Fruit fly (Drosophila melanogaster) whole organism, wandering third instar larva: ENCODE data around the gene Aldh.

Source experiments
- Abd-B ChIP-seq: fragments of >200 bp; optimal IDR thresholded peaks from 2 replicates; lab custom pipeline; 2017; ENCODE audit warnings: missing biosample characterization, missing genetic modification characterization
- CG32264 ChIP-seq: fragments of 200-800 bp; sonication (Bioruptor generic); optimal IDR thresholded peaks from 2 replicates; lab custom pipeline; 2016; ENCODE audit warnings: missing biosample characterization, missing genetic modification characterization
- CG9705 ChIP-seq: fragments of 200-800 bp; sonication (Bioruptor generic); optimal IDR thresholded peaks from 2 replicates; lab custom pipeline; 2018; ENCODE audit warnings: missing biosample characterization, mild to moderate bottlenecking, missing genetic modification characterization
- CrebA ChIP-seq: fragments of 200-800 bp; sonication (Bioruptor generic); optimal IDR thresholded peaks from 2 replicates; lab custom pipeline; 2016; ENCODE audit warnings: missing biosample characterization, mild to moderate bottlenecking, missing genetic modification characterization, borderline replicate concordance
- Dfd ChIP-seq: fragments of >200 bp; optimal IDR thresholded peaks from 2 replicates; lab custom pipeline; 2017; ENCODE audit warnings: missing biosample characterization, missing genetic modification characterization
- Dif ChIP-seq: fragments of 200-275, 200-300 bp; sonication (Bioruptor generic); optimal IDR thresholded peaks from 2 replicates; lab custom pipeline; 2018; ENCODE audit warnings: missing biosample characterization, missing genetic modification characterization; ENCODE audit not compliant: partially characterized antibody
- GATAd ChIP-seq: sonication (Bioruptor generic); optimal IDR thresholded peaks from 2 replicates; lab custom pipeline; 2016; ENCODE audit warnings: missing biosample characterization, missing genetic modification characterization
- HLH106 ChIP-seq: fragments of 200-800 bp; optimal IDR thresholded peaks from 3 replicates; lab custom pipeline; 2019; ENCODE audit warnings: missing biosample characterization, mild to moderate bottlenecking, missing genetic modification characterization, moderate library complexity
- Hnf4 ChIP-seq: fragments of 200-800 bp; sonication (Bioruptor generic); optimal IDR thresholded peaks from 2 replicates; lab custom pipeline; 2016; ENCODE audit warnings: missing biosample characterization, mild to moderate bottlenecking, missing genetic modification characterization
- Hr78 ChIP-seq: fragments of >200 bp; optimal IDR thresholded peaks from 2 replicates; lab custom pipeline; 2017; ENCODE audit warnings: missing biosample characterization, missing genetic modification characterization
- Hr83 ChIP-seq: fragments of 200-300 bp; sonication (Bioruptor generic); optimal IDR thresholded peaks from 2 replicates; lab custom pipeline; 2016; ENCODE audit warnings: missing biosample characterization, mild to moderate bottlenecking, missing genetic modification characterization, moderate library complexity; ENCODE audit not compliant: poor library complexity, severe bottlenecking
- Jra ChIP-seq: sonication (Bioruptor generic); optimal IDR thresholded peaks from 2 replicates; lab custom pipeline; 2016; ENCODE audit warnings: missing biosample characterization, missing genetic modification characterization
- Mio ChIP-seq: sonication (Bioruptor generic); optimal IDR thresholded peaks from 2 replicates; lab custom pipeline; 2016; ENCODE audit warnings: missing biosample characterization, missing genetic modification characterization
- Myc ChIP-seq: fragments of >200 bp; optimal IDR thresholded peaks from 2 replicates; lab custom pipeline; 2017
- N ChIP-seq: fragments of >200 bp; optimal IDR thresholded peaks from 2 replicates; lab custom pipeline; 2018; ENCODE audit warnings: missing biosample characterization, missing external identifiers, missing genetic modification characterization
- OdsH ChIP-seq: fragments of 200-800 bp; sonication (Bioruptor generic); optimal IDR thresholded peaks from 2 replicates; lab custom pipeline; 2016; ENCODE audit warnings: missing biosample characterization, mild to moderate bottlenecking, missing genetic modification characterization
- Rel ChIP-seq, 2 experiments: fragments of 200-800 bp; sonication (Bioruptor generic) in 1 of 2; optimal IDR thresholded peaks; 2 replicates in 1 of 2; 3 replicates in 1 of 2; lab custom pipeline; 2016 to 2019; ENCODE audit warnings: mild to moderate bottlenecking in 2 of 2, missing biosample characterization in 2 of 2, missing genetic modification characterization in 2 of 2, moderate library complexity in 1 of 2
- Sp1 ChIP-seq: fragments of 200-800 bp; sonication (Bioruptor generic); optimal IDR thresholded peaks from 3 replicates; lab custom pipeline; 2019; ENCODE audit warnings: missing biosample characterization, mild to moderate bottlenecking, missing genetic modification characterization, moderate library complexity
- Vsx2 ChIP-seq: fragments of 200-300, 225-300 bp; sonication (Bioruptor generic); optimal IDR thresholded peaks from 2 replicates; lab custom pipeline; 2018; ENCODE audit warnings: missing biosample characterization, missing genetic modification characterization; ENCODE audit not compliant: partially characterized antibody
- br ChIP-seq: fragments of 200-800 bp; sonication (Bioruptor generic); optimal IDR thresholded peaks from 2 replicates; lab custom pipeline; 2016; ENCODE audit warnings: missing biosample characterization, missing genetic modification characterization
- brk ChIP-seq: fragments of 200-800 bp; sonication (Bioruptor generic); optimal IDR thresholded peaks from 2 replicates; lab custom pipeline; 2016; ENCODE audit warnings: missing biosample characterization, mild to moderate bottlenecking, missing genetic modification characterization
- dl ChIP-seq, 2 experiments: fragments of 175-275, 200-275 bp in 1 of 2; fragments of 200-275 bp in 1 of 2; sonication (Bioruptor generic); optimal IDR thresholded peaks; lab custom pipeline; 2018; ENCODE audit warnings: mild to moderate bottlenecking in 2 of 2, missing biosample characterization in 2 of 2, missing genetic modification characterization in 2 of 2, moderate library complexity in 2 of 2; ENCODE audit not compliant: partially characterized antibody in 2 of 2, insufficient read depth in 1 of 2
- dmrt93B ChIP-seq: fragments of 200-800 bp; sonication (Bioruptor generic); optimal IDR thresholded peaks from 2 replicates; lab custom pipeline; 2018; ENCODE audit warnings: missing biosample characterization, mild to moderate bottlenecking, missing genetic modification characterization
- dsf ChIP-seq: sonication (Bioruptor generic); optimal IDR thresholded peaks from 2 replicates; lab custom pipeline; 2016; ENCODE audit warnings: missing biosample characterization, missing genetic modification characterization, borderline replicate concordance
- ey ChIP-seq: fragments of 200-800 bp; sonication (Bioruptor generic); optimal IDR thresholded peaks from 2 replicates; lab custom pipeline; 2016; ENCODE audit warnings: missing biosample characterization, missing genetic modification characterization
- foxo ChIP-seq, 2 experiments: fragments of 200-800 bp; sonication (Bioruptor generic); optimal IDR thresholded peaks; 2 replicates in 1 of 2; 3 replicates in 1 of 2; lab custom pipeline; 2016 to 2017; ENCODE audit warnings: missing biosample characterization in 2 of 2, missing genetic modification characterization in 2 of 2
- fru ChIP-seq: fragments of 200-800 bp; sonication (Bioruptor generic); optimal IDR thresholded peaks from 3 replicates; lab custom pipeline; 2016; ENCODE audit warnings: missing biosample characterization, mild to moderate bottlenecking, missing genetic modification characterization
- h ChIP-seq: fragments of 200-800 bp; sonication (Bioruptor generic); optimal IDR thresholded peaks from 3 replicates; lab custom pipeline; 2016; ENCODE audit warnings: missing biosample characterization, mild to moderate bottlenecking, missing genetic modification characterization
- jim ChIP-seq: fragments of 175-275, 200-325 bp; sonication (Bioruptor generic); optimal IDR thresholded peaks from 2 replicates; lab custom pipeline; 2016; ENCODE audit warnings: missing biosample characterization, mild to moderate bottlenecking, missing genetic modification characterization
- lola ChIP-seq: fragments of >200 bp; optimal IDR thresholded peaks from 2 replicates; lab custom pipeline; 2017; ENCODE audit warnings: missing biosample characterization, missing genetic modification characterization
- pan ChIP-seq: fragments of >200 bp; optimal IDR thresholded peaks from 2 replicates; lab custom pipeline; 2017
- psq ChIP-seq: fragments of 200-800 bp; sonication (Bioruptor generic); optimal IDR thresholded peaks from 3 replicates; lab custom pipeline; 2017; ENCODE audit warnings: missing biosample characterization, mild to moderate bottlenecking, missing genetic modification characterization, moderate library complexity
- rgr ChIP-seq: fragments of 200-800 bp; sonication (Bioruptor generic); optimal IDR thresholded peaks from 3 replicates; lab custom pipeline; 2016; ENCODE audit warnings: missing biosample characterization, mild to moderate bottlenecking, missing genetic modification characterization
- sage ChIP-seq: fragments of 200-800 bp; sonication (Bioruptor generic); optimal IDR thresholded peaks from 2 replicates; lab custom pipeline; 2016; ENCODE audit warnings: missing biosample characterization, mild to moderate bottlenecking, missing genetic modification characterization
- sv ChIP-seq: fragments of 200-800 bp; sonication (Bioruptor generic); optimal IDR thresholded peaks from 3 replicates; lab custom pipeline; 2016; ENCODE audit warnings: missing biosample characterization, missing genetic modification characterization
- tai ChIP-seq: sonication (Bioruptor generic); optimal IDR thresholded peaks from 2 replicates; lab custom pipeline; 2016; ENCODE audit warnings: missing biosample characterization, missing genetic modification characterization
- usp ChIP-seq: fragments of >200 bp; optimal IDR thresholded peaks from 2 replicates; lab custom pipeline; 2017; ENCODE audit warnings: missing biosample characterization, missing genetic modification characterization
- woc ChIP-seq: sonication (Bioruptor generic); optimal IDR thresholded peaks from 2 replicates; lab custom pipeline; 2016; ENCODE audit warnings: missing biosample characterization, mild to moderate bottlenecking, missing genetic modification characterization

The Aldh gene

DNA sequence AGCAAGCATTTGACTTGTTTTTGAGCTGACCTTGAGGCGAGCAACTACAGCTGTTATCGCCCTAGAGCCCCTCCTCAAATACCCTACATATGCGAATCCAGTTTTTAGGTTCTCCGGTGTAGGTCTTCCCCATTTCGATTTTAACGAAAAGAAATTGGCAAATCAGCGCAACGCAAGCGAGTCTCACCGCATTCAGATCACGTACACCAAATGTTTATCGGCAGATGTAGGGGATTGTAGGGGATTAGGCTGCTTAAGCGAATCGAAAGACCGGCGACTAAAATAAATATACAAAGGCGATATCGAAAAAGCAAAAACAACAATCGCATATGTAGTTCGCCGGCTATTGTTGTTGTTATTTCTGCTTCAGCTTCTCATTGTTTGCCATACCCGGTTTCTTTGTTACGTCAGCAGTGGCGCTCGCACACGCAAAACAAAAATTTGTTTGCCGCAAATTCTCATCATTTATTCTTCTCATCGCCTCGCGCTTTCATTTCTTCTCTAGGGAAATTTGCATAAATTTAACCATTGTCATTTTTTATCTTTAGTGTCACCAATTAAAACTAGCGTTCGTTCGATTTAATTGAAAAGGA is 920 bp downstream of the Aldh start:
- TF ChIP-seq Vsx2 (GFP tag; lab: Kevin White, UChicago) (no peak), Hr83 (GFP tag; lab: Kevin White, UChicago) (no peak), OdsH (GFP tag; lab: Kevin White, UChicago) (peak; percentile 93), Mio (GFP tag; lab: Kevin White, UChicago) (peak; percentile 75), brk (GFP tag; lab: Kevin White, UChicago) (peak; percentile 65), rgr (GFP tag; lab: Kevin White, UChicago) (peak; percentile 95), br (peak; percentile 93), N (GFP tag; lab: Kevin White, UChicago) (no peak), psq (GFP tag; lab: Kevin White, UChicago) (peak; percentile 90), Hr78 (GFP tag; lab: Kevin White, UChicago) (no peak), Myc (lab: Kevin White, UChicago) (no peak), Dfd (GFP tag; lab: Kevin White, UChicago) (no peak), sv (GFP tag; lab: Kevin White, UChicago) (peak; percentile 40), Rel (GFP tag; optimal IDR thresholded peaks at IDR 0.05; lab: Kevin White, UChicago) (no peak), Rel (tag; optimal IDR thresholded peaks at IDR 0.05; lab: Kevin White, UChicago) (peak; percentile 58), dl (GFP tag; optimal IDR thresholded peaks at IDR 0.05; lab: Kevin White, UChicago; ENCODE audit: insufficient read depth in 1 of 2, partially characterized antibody in 2 of 2) (peak in 1 of 2 experiments; percentile 24), Abd-B (no peak), CrebA (peak; percentile 84), Jra (peak; percentile 57), GATAd (GFP tag; lab: Kevin White, UChicago) (no peak), jim (GFP tag; lab: Kevin White, UChicago) (no peak), woc (peak; percentile 95), CG9705 (GFP tag; lab: Kevin White, UChicago) (peak; percentile 10), usp (no peak), h (GFP tag; lab: Kevin White, UChicago) (peak; percentile 95), Dif (GFP tag; lab: Kevin White, UChicago) (peak; percentile 24), sage (GFP tag; lab: Kevin White, UChicago) (peak; percentile 74), CG32264 (GFP tag; lab: Kevin White, UChicago) (peak; percentile 89), ey (GFP tag; lab: Kevin White, UChicago) (peak; percentile 95), dsf (GFP tag; lab: Kevin White, UChicago) (no peak), fru (GFP tag; lab: Kevin White, UChicago) (peak; percentile 97), tai (GFP tag; lab: Kevin White, UChicago) (no peak), Sp1 (GFP tag; lab: Kevin White, UChicago) (peak; percentile 81), dmrt93B (GFP tag; lab: Kevin White, UChicago) (peak; percentile 85), Hnf4 (GFP tag; lab: Kevin White, UChicago) (peak; percentile 89), foxo (GFP tag; optimal IDR thresholded peaks at IDR 0.05; lab: Kevin White, UChicago) (peak; percentile 73 to 95), HLH106 (tag; lab: Kevin White, UChicago) (peak; percentile 81), lola (GFP tag; lab: Kevin White, UChicago) (no peak), pan (lab: Kevin White, UChicago) (no peak)

DNA sequence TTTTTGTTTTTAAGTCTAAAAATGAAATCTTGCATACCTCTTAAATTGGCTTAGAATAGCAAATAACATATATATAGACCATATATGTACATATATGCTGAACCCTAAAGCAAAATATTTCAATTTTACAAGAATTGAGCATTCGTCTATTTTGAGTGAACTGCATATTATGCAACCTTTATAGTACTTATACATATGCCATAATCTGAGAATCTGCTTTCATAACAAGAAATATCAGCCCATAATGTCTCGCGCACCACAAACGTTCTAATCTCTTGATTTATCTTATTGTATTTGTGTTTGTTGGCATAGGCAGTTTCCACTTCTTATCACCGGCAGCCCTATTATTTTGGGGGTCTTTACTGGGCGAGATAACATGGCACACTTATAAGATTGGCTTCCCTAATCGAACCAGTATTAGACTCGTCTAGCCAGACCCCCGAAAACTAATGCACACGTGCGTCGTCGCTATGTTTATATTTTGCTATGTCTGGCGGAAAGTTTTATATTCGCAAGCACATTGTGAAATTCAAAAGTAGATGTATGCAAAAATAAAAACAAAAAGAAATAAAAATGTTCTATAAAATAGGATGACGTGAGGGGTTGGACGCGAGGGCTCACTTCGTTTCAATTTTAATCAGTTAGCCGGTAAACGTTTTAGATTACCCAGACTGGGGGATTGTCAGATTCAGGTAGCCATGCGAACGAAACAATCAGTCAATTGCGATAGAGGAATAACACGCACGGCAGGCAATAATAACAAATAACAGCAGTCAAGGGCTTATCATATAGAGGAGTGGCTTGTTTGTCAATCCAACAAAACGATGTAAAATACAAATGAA is 2.0 kb downstream of the Aldh start:
- no peak for TF ChIP-seq Sp1 (GFP tag; lab: Kevin White, UChicago)
- peak; percentile 7 for TF ChIP-seq br
- TF ChIP-seq h (GFP tag; lab: Kevin White, UChicago) = peak; percentile 83
- TF ChIP-seq, all 38 proteins: peak for 2
